Comparison of ENCODE assay signal across 5 fruit fly cellular contexts in the genomic region with DNA sequence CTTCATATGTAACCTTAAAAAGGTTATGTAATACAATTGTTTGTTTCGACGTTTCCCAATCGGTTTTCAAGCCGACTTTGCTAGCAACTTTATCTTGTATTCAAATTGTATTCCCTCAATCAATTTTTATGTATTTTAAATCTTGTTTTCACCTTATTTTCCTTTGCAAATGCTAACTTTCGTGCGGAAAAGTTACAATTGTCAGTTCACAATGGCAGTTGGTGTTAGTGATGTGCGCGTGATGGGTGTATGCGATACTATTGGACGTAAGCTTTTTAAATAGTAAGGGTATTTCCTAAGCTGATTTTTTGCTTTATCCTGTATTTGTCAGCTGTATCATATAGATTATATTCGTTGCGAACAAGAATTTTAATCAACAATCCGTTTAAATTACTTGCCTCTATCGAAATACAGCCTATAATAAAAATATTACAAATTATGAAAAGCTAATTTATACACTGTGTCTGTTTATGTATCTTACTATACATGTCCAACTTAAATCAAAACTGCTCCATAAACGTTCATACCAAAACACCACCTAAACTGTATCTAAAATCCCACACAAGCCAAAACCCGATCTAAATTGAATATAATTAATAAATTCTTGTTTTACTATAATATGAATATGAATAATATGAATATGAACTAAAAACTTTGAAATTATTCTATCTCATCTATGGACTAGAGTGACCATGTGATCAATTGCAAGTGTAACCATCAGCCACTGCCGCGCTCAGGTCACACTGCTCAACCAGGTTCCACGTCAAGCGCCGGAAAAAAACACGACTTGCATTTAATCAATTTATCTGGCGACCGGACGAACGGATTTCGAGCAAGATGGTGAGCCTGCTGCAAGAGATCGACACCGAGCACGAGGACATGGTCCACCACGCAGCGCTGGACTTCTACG.
TF ChIP-seq lines count a peak whose summit lies in the region.

TSS of gene ATPsynCF6 (minus strand) at position 236 of the 910 bp plus-strand sequence.
TSS of gene Sec13 (plus strand) at position 450 of the 910 bp plus-strand sequence.

- peak; percentile 8 for TF ChIP-seq CTCF in whole organism, embryonic (GFP tag; optimal IDR thresholded peaks at IDR 0.05; lab: Kevin White, UChicago)

TF ChIP-seq in whole organism, adult, 20 proteins besides CTCF, POLR2A, EP300 and RAD21 (continues in another document):
- TF ChIP-seq ovo (GFP tag; optimal IDR thresholded peaks at IDR 0.05; lab: Kevin White, UChicago) (peak; percentile 8), bab1 (GFP tag; optimal IDR thresholded peaks at IDR 0.05; lab: Kevin White, UChicago) (peak; percentile 51), CG12768 (GFP tag; optimal IDR thresholded peaks at IDR 0.05; lab: Kevin White, UChicago) (peak; percentile 49), CG5204 (GFP tag; optimal IDR thresholded peaks at IDR 0.05; lab: Kevin White, UChicago) (no peak), kay (GFP tag; lab: Kevin White, UChicago; ENCODE audit: borderline replicate concordance) (no peak), cic (GFP tag; optimal IDR thresholded peaks at IDR 0.05; lab: Kevin White, UChicago) (no peak), CG1620 (GFP tag; optimal IDR thresholded peaks at IDR 0.05; lab: Kevin White, UChicago) (no peak), Hr96 (GFP tag; optimal IDR thresholded peaks at IDR 0.05; lab: Kevin White, UChicago) (peak; percentile 53), CG7101 (tag; optimal IDR thresholded peaks at IDR 0.05; lab: Kevin White, UChicago) (peak; percentile 29), CG33017 (tag; optimal IDR thresholded peaks at IDR 0.05; lab: Kevin White, UChicago) (peak; percentile 12), CG11617 (GFP tag; optimal IDR thresholded peaks at IDR 0.05; lab: Kevin White, UChicago) (no peak), CG7045 (GFP tag; optimal IDR thresholded peaks at IDR 0.05; lab: Kevin White, UChicago) (peak; percentile 60), toe (GFP tag; optimal IDR thresholded peaks at IDR 0.05; lab: Kevin White, UChicago) (peak; percentile 88), pad (GFP tag; optimal IDR thresholded peaks at IDR 0.05; lab: Kevin White, UChicago) (peak; percentile 13), tj (GFP tag; optimal IDR thresholded peaks at IDR 0.05; lab: Kevin White, UChicago) (peak; percentile 14), Crg-1 (GFP tag; optimal IDR thresholded peaks at IDR 0.05; lab: Kevin White, UChicago) (no peak)

TF ChIP-seq in whole organism, embryonic, 481 proteins besides CTCF, POLR2A, EP300 and RAD21 (continues in another document):
- TF ChIP-seq CG31388 (GFP tag; optimal IDR thresholded peaks at IDR 0.05; lab: Kevin White, UChicago) (no peak), CG1603 (tag; optimal IDR thresholded peaks at IDR 0.05; lab: Kevin White, UChicago) (peak; percentile 42), jing (GFP tag; optimal IDR thresholded peaks at IDR 0.05; lab: Kevin White, UChicago) (no peak), CG17186 (GFP tag; optimal IDR thresholded peaks at IDR 0.05; lab: Kevin White, UChicago) (peak; percentile 15), Sry-δ (GFP tag; optimal IDR thresholded peaks at IDR 0.05; lab: Kevin White, UChicago) (peak; percentile 91), ftz-f1 (GFP tag; optimal IDR thresholded peaks at IDR 0.05; lab: Kevin White, UChicago) (no peak), Awh (GFP tag; IDR thresholded peaks at IDR 0.05; lab: Robert Waterston, UW) (peak; percentile 30; the same call in 1 of the 2 replicates), CG7987 (GFP tag; optimal IDR thresholded peaks at IDR 0.05; lab: Kevin White, UChicago) (no peak), wdn (GFP tag; IDR thresholded peaks at IDR 0.05; lab: Robert Waterston, UW) (no peak), tio (GFP tag; optimal IDR thresholded peaks at IDR 0.05; lab: Kevin White, UChicago) (no peak), tup (GFP tag; optimal IDR thresholded peaks at IDR 0.05; lab: Kevin White, UChicago) (no peak), ind (GFP tag; optimal IDR thresholded peaks at IDR 0.05; lab: Kevin White, UChicago) (peak; percentile 66), E2f1 (GFP tag; IDR thresholded peaks at IDR 0.05; lab: Robert Waterston, UW) (peak; percentile 37; the same call in 1 of the 2 replicates), CG13287 (GFP tag; IDR thresholded peaks at IDR 0.05; lab: Robert Waterston, UW; ENCODE audit: partially characterized antibody) (peak; percentile 88), usp (GFP tag; optimal IDR thresholded peaks at IDR 0.05; lab: Kevin White, UChicago) (no peak), CG10209 (GFP tag; optimal IDR thresholded peaks at IDR 0.05; lab: Kevin White, UChicago) (peak; percentile 27)

TF ChIP-seq in whole organism, prepupa, 60 proteins besides CTCF, POLR2A, EP300 and RAD21 (continues in another document):
- TF ChIP-seq CG31627 (GFP tag; optimal IDR thresholded peaks at IDR 0.05; lab: Kevin White, UChicago) = peak; percentile 49
- peak; percentile 47 for TF ChIP-seq Lpt (GFP tag; optimal IDR thresholded peaks at IDR 0.05; lab: Kevin White, UChicago)
- TF ChIP-seq CG6163 (GFP tag; IDR thresholded peaks at IDR 0.05; lab: Robert Waterston, UW) = peak; percentile 54; the same call in 2 of the 3 replicates
- peak; percentile 61; the same call in 1 of the 3 replicates for TF ChIP-seq CG8119 (GFP tag; IDR thresholded peaks at IDR 0.05; lab: Robert Waterston, UW)
- TF ChIP-seq pdm3 (GFP tag; optimal IDR thresholded peaks at IDR 0.05; lab: Kevin White, UChicago) = peak; percentile 50
- TF ChIP-seq svp (GFP tag; lab: Kevin White, UChicago) = peak; percentile 88
- TF ChIP-seq fd85E (GFP tag; optimal IDR thresholded peaks at IDR 0.05; lab: Kevin White, UChicago) = no peak
- no peak for TF ChIP-seq Blimp-1 (GFP tag; optimal IDR thresholded peaks at IDR 0.05; lab: Kevin White, UChicago)
- TF ChIP-seq CG6792 (GFP tag; optimal IDR thresholded peaks at IDR 0.05; lab: Kevin White, UChicago) = peak; percentile 39
- TF ChIP-seq CG6808 (GFP tag; optimal IDR thresholded peaks at IDR 0.05; lab: Kevin White, UChicago) = peak; percentile 36
- TF ChIP-seq Eip75B (GFP tag; optimal IDR thresholded peaks at IDR 0.05; lab: Kevin White, UChicago) = peak; percentile 1
- TF ChIP-seq vri (GFP tag; optimal IDR thresholded peaks at IDR 0.05; lab: Kevin White, UChicago) = peak; percentile 51
- TF ChIP-seq spab (GFP tag; optimal IDR thresholded peaks at IDR 0.05; lab: Kevin White, UChicago) = no peak
- TF ChIP-seq CG6854 (GFP tag; optimal IDR thresholded peaks at IDR 0.05; lab: Kevin White, UChicago) = no peak
- peak; percentile 43; the same call in 1 of the 2 replicates for TF ChIP-seq Gug (GFP tag; IDR thresholded peaks at IDR 0.05; lab: Robert Waterston, UW)
- TF ChIP-seq lz (GFP tag; optimal IDR thresholded peaks at IDR 0.05; lab: Kevin White, UChicago) = peak; percentile 63

TF ChIP-seq in whole organism, pupa, 21 proteins besides CTCF, POLR2A, EP300 and RAD21 (continues in another document):
- TF ChIP-seq CG13204 (GFP tag; optimal IDR thresholded peaks at IDR 0.05; lab: Kevin White, UChicago) (no peak), CG34367 (tag; optimal IDR thresholded peaks at IDR 0.05; lab: Kevin White, UChicago) (peak; percentile 15), CG4496 (GFP tag; IDR thresholded peaks at IDR 0.05; lab: Robert Waterston, UW) (peak; percentile 77), CG32121 (GFP tag; IDR thresholded peaks at IDR 0.05; lab: Robert Waterston, UW) (peak; percentile 40; the same call in 1 of the 2 replicates), gl (tag; optimal IDR thresholded peaks at IDR 0.05; lab: Kevin White, UChicago) (no peak), CG17806 (tag; optimal IDR thresholded peaks at IDR 0.05; lab: Kevin White, UChicago) (peak; percentile 51), CG12605 (GFP tag; IDR thresholded peaks at IDR 0.05; lab: Robert Waterston, UW) (no peak), CG14655 (GFP tag; optimal IDR thresholded peaks at IDR 0.05; lab: Kevin White, UChicago) (peak; percentile 63), Snoo (tag; optimal IDR thresholded peaks at IDR 0.05; lab: Kevin White, UChicago) (peak; percentile 10), CG8301 (tag; optimal IDR thresholded peaks at IDR 0.05; lab: Kevin White, UChicago) (peak; percentile 52), CG8159 (tag; optimal IDR thresholded peaks at IDR 0.05; lab: Kevin White, UChicago) (peak; percentile 59), CG9948 (tag; optimal IDR thresholded peaks at IDR 0.05; lab: Kevin White, UChicago) (peak; percentile 40), Ets98B (GFP tag; IDR thresholded peaks at IDR 0.05; lab: Robert Waterston, UW) (peak; percentile 52), Pif1B (GFP tag; optimal IDR thresholded peaks at IDR 0.05; lab: Kevin White, UChicago) (peak; percentile 56), CG15710 (tag; optimal IDR thresholded peaks at IDR 0.05; lab: Kevin White, UChicago) (peak; percentile 36), EcR (GFP tag; optimal IDR thresholded peaks at IDR 0.05; lab: Kevin White, UChicago) (no peak), rn (GFP tag; IDR thresholded peaks at IDR 0.05; lab: Robert Waterston, UW) (peak; percentile 22; the same call in 1 of the 2 replicates), Pif1A (GFP tag; optimal IDR thresholded peaks at IDR 0.05; lab: Kevin White, UChicago) (no peak)

TF ChIP-seq in whole organism, wandering third instar larva, 38 proteins besides CTCF, POLR2A, EP300 and RAD21 (continues in another document):
- TF ChIP-seq Hr83 (GFP tag; optimal IDR thresholded peaks at IDR 0.05; lab: Kevin White, UChicago; ENCODE audit: poor library complexity, severe bottlenecking) (peak; percentile 53), Rel (GFP tag; optimal IDR thresholded peaks at IDR 0.05; lab: Kevin White, UChicago) (no peak), Rel (tag; optimal IDR thresholded peaks at IDR 0.05; lab: Kevin White, UChicago) (no peak), GATAd (GFP tag; optimal IDR thresholded peaks at IDR 0.05; lab: Kevin White, UChicago) (no peak), rgr (GFP tag; optimal IDR thresholded peaks at IDR 0.05; lab: Kevin White, UChicago) (peak; percentile 52), h (GFP tag; optimal IDR thresholded peaks at IDR 0.05; lab: Kevin White, UChicago) (peak; percentile 48), br (GFP tag; optimal IDR thresholded peaks at IDR 0.05; lab: Kevin White, UChicago) (no peak), pan (optimal IDR thresholded peaks at IDR 0.05; lab: Kevin White, UChicago) (no peak), Myc (optimal IDR thresholded peaks at IDR 0.05; lab: Kevin White, UChicago) (peak; percentile 36), fru (GFP tag; optimal IDR thresholded peaks at IDR 0.05; lab: Kevin White, UChicago) (peak; percentile 25), foxo (GFP tag; optimal IDR thresholded peaks at IDR 0.05; lab: Kevin White, UChicago) (peak in 1 of 2 experiments; percentile 77), Hr78 (GFP tag; optimal IDR thresholded peaks at IDR 0.05; lab: Kevin White, UChicago) (no peak), brk (GFP tag; optimal IDR thresholded peaks at IDR 0.05; lab: Kevin White, UChicago) (no peak), CG9705 (GFP tag; optimal IDR thresholded peaks at IDR 0.05; lab: Kevin White, UChicago) (peak; percentile 53), usp (GFP tag; optimal IDR thresholded peaks at IDR 0.05; lab: Kevin White, UChicago) (no peak), woc (GFP tag; optimal IDR thresholded peaks at IDR 0.05; lab: Kevin White, UChicago) (peak; percentile 58), Sp1 (GFP tag; optimal IDR thresholded peaks at IDR 0.05; lab: Kevin White, UChicago) (peak; percentile 44), sage (GFP tag; optimal IDR thresholded peaks at IDR 0.05; lab: Kevin White, UChicago) (peak; percentile 68), sv (GFP tag; optimal IDR thresholded peaks at IDR 0.05; lab: Kevin White, UChicago) (no peak), HLH106 (tag; optimal IDR thresholded peaks at IDR 0.05; lab: Kevin White, UChicago) (peak; percentile 57)
